Fruit fly (Drosophila melanogaster) whole organism, adult: ENCODE results near the gene CG13306.
A peak's percentile ranks its signal among the peaks of the same experiment; 100 is the strongest.

Experiments
- CG11617 ChIP-seq: fragments of 200-800 bp; sonication (Bioruptor generic); optimal IDR thresholded peaks from 2 replicates; lab custom pipeline; 2017; ENCODE audit warnings: mild to moderate bottlenecking, missing biosample characterization, missing genetic modification reagents, missing genetic modification characterization
- CG12768 ChIP-seq: fragments of 200-800 bp; sonication (Bioruptor generic); optimal IDR thresholded peaks from 2 replicates; lab custom pipeline; 2017; ENCODE audit warnings: missing biosample characterization, missing genetic modification characterization, mild to moderate bottlenecking, moderate library complexity, missing genetic modification reagents
- CG14711 ChIP-seq: fragments of 200-800 bp; sonication (Bioruptor generic); optimal IDR thresholded peaks from 2 replicates; lab custom pipeline; 2018; ENCODE audit warnings: missing biosample characterization, mild to moderate bottlenecking, missing genetic modification characterization, moderate library complexity
- CG1620 ChIP-seq: fragments of 200-800 bp; sonication (Bioruptor generic); optimal IDR thresholded peaks from 2 replicates; lab custom pipeline; 2016; ENCODE audit warnings: missing biosample characterization, missing genetic modification characterization
- CG33017 ChIP-seq: fragments of 200-800 bp; sonication (Bioruptor generic); optimal IDR thresholded peaks from 2 replicates; lab custom pipeline; 2018; ENCODE audit warnings: missing biosample characterization, mild to moderate bottlenecking, missing genetic modification characterization, moderate library complexity
- CG5204 ChIP-seq: fragments of 200-800 bp; sonication (Bioruptor generic); optimal IDR thresholded peaks from 2 replicates; lab custom pipeline; 2016; ENCODE audit warnings: missing biosample characterization, missing genetic modification characterization
- CG7045 ChIP-seq: fragments of 200-800 bp; sonication (Bioruptor generic); optimal IDR thresholded peaks from 2 replicates; lab custom pipeline; 2017; ENCODE audit warnings: missing biosample characterization, mild to moderate bottlenecking, missing genetic modification characterization
- CG7101 ChIP-seq: fragments of 200-800 bp; sonication (Bioruptor generic); optimal IDR thresholded peaks from 2 replicates; lab custom pipeline; 2018; ENCODE audit warnings: missing biosample characterization, mild to moderate bottlenecking, missing genetic modification characterization, moderate library complexity
- Clk ChIP-seq: fragments of 200-800 bp; sonication (Bioruptor generic); optimal IDR thresholded peaks from 2 replicates; lab custom pipeline; 2017; ENCODE audit warnings: missing biosample characterization, missing genetic modification characterization
- Crg-1 ChIP-seq: fragments of 200-800 bp; sonication (Bioruptor generic); optimal IDR thresholded peaks from 2 replicates; lab custom pipeline; 2016; ENCODE audit warnings: missing biosample characterization, missing genetic modification characterization
- Hr96 ChIP-seq: fragments of 200-800 bp; sonication (Bioruptor generic); optimal IDR thresholded peaks from 2 replicates; lab custom pipeline; 2016; ENCODE audit warnings: missing biosample characterization, missing genetic modification characterization
- Mnt ChIP-seq: fragments of 200-800 bp; sonication (Bioruptor generic); optimal IDR thresholded peaks from 2 replicates; lab custom pipeline; 2016; ENCODE audit warnings: missing biosample characterization, mild to moderate bottlenecking, missing genetic modification characterization
- bab1 ChIP-seq: fragments of 200-800 bp; sonication (Bioruptor generic); optimal IDR thresholded peaks from 3 replicates; lab custom pipeline; 2019; ENCODE audit warnings: missing biosample characterization, mild to moderate bottlenecking, missing genetic modification characterization, moderate library complexity
- cic ChIP-seq: fragments of 200-800 bp; sonication (Bioruptor generic); optimal IDR thresholded peaks from 2 replicates; lab custom pipeline; 2017; ENCODE audit warnings: missing biosample characterization, mild to moderate bottlenecking, missing genetic modification characterization, moderate library complexity
- cnc ChIP-seq, 2 experiments: fragments of >200 bp; optimal IDR thresholded peaks; 2 replicates each; lab custom pipeline; 2017
- kay ChIP-seq: fragments of 200-800 bp; sonication (Bioruptor generic); peaks from one replicate; lab custom pipeline; 2016; ENCODE audit warnings: missing biosample characterization, missing genetic modification characterization, borderline replicate concordance
- ovo ChIP-seq: fragments of 200-800 bp; sonication (Bioruptor generic); optimal IDR thresholded peaks from 2 replicates; lab custom pipeline; 2016; ENCODE audit warnings: missing biosample characterization, missing genetic modification characterization
- pad ChIP-seq: fragments of 200-800 bp; sonication (Bioruptor generic); optimal IDR thresholded peaks from 3 replicates; lab custom pipeline; 2017; ENCODE audit warnings: missing biosample characterization, missing genetic modification characterization, mild to moderate bottlenecking, moderate library complexity, missing genetic modification reagents
- tj ChIP-seq: fragments of 200-800 bp; sonication (Bioruptor generic); optimal IDR thresholded peaks from 3 replicates; lab custom pipeline; 2017; ENCODE audit warnings: missing biosample characterization, mild to moderate bottlenecking, missing genetic modification characterization, moderate library complexity
- toe ChIP-seq: fragments of 200-800 bp; sonication (Bioruptor generic); optimal IDR thresholded peaks from 2 replicates; lab custom pipeline; 2016; ENCODE audit warnings: missing biosample characterization, missing genetic modification characterization

The CG13306 gene

dm6 chr3L:8749676-8750654 is at the start of gene CG13306:
CG13306 (minus strand) TSS chr3L:8749726.
- TF ChIP-seq CG33017 = no peak
- TF ChIP-seq tj (GFP tag; lab: Kevin White, UChicago) = no peak
- TF ChIP-seq kay (GFP tag; lab: Kevin White, UChicago) = peak; percentile 62
- TF ChIP-seq CG12768 = no peak
- TF ChIP-seq Hr96 (GFP tag; lab: Kevin White, UChicago) = no peak

DNA sequence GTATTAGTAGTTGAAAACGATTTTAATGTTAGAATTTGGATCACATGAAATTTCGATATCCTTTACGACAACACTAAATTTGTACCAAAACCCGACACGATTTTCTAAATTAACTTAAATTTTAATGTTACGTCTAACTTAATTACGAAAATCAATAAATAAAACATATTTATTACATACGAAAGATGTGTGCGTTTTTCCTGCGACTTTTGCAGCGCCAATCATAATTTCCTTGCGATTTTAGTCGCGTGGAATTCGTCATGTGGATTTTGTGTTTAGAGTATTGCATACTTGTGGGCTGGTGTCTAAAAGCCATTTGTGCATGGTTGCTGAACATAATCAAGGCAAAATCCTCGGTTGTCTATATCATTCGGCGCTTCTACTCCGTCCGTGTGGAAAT is 49.0 kb upstream of the CG13306 start:
- TF ChIP-seq kay (GFP tag; lab: Kevin White, UChicago) (peak; percentile 92), Crg-1 (GFP tag; lab: Kevin White, UChicago) (no peak), bab1 (GFP tag; lab: Kevin White, UChicago) (peak; percentile 3)

- TF ChIP-seq Hr96 (GFP tag; lab: Kevin White, UChicago) (no peak), toe (no peak), CG1620 (no peak), CG7101 (tag; lab: Kevin White, UChicago) (no peak), Clk (no peak), cic (GFP tag; lab: Kevin White, UChicago) (no peak), CG11617 (GFP tag; lab: Kevin White, UChicago) (no peak), CG14711 (tag; lab: Kevin White, UChicago) (no peak), Mnt (GFP tag; lab: Kevin White, UChicago) (no peak), kay (GFP tag; lab: Kevin White, UChicago) (no peak), pad (GFP tag; lab: Kevin White, UChicago) (no peak), ovo (no peak), tj (GFP tag; lab: Kevin White, UChicago) (no peak), CG7045 (no peak), Crg-1 (GFP tag; lab: Kevin White, UChicago) (no peak), bab1 (GFP tag; lab: Kevin White, UChicago) (no peak), CG33017 (no peak), CG5204 (GFP tag; lab: Kevin White, UChicago) (no peak), cnc (optimal IDR thresholded peaks at IDR 0.05; lab: Kevin White, UChicago) (no peak), CG12768 (no peak)
Measured at dm6 chr3L:8798129-8798528, 48.6 kb upstream of the CG13306 start.

- TF ChIP-seq Hr96 (GFP tag; lab: Kevin White, UChicago) (no peak), CG11617 (GFP tag; lab: Kevin White, UChicago) (no peak), CG7045 (no peak), kay (GFP tag; lab: Kevin White, UChicago) (no peak), CG7101 (tag; lab: Kevin White, UChicago) (no peak), Mnt (GFP tag; lab: Kevin White, UChicago) (no peak), Crg-1 (GFP tag; lab: Kevin White, UChicago) (no peak), cnc (optimal IDR thresholded peaks at IDR 0.05; lab: Kevin White, UChicago) (no peak), cic (GFP tag; lab: Kevin White, UChicago) (no peak), CG14711 (tag; lab: Kevin White, UChicago) (no peak), tj (GFP tag; lab: Kevin White, UChicago) (no peak), ovo (no peak)
Measured at dm6 chr3L:8788445-8788844, 38.9 kb upstream of the CG13306 start, which contains the start of gene Acbp5. Acbp5 (minus strand) TSS chr3L:8788545.

DNA sequence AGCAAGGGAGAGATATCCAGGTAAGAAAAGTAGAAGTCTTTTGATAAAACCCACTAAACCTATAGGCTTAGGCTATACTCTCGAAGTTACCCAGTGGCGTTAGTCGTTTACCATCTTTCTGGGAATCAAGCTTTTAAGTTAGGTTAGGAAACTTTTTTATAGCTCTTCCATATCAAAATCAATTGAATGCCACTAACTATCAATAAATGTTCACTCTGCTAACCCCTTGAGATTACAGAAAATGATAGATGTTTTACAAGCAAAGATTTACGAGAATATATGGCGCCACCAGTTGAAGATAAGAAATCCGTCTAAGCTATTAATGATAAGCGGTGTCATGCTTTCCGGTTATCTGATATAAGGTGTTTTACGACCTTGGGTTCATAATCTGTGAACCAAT is 38.2 kb upstream of the CG13306 start:
- TF ChIP-seq cic (GFP tag; lab: Kevin White, UChicago) (peak; percentile 81), CG33017 (peak; percentile 48), CG12768 (peak; percentile 17), kay (GFP tag; lab: Kevin White, UChicago) (no peak)

dm6 chr3L:8787240-8787639 is 37.7 kb upstream of the CG13306 start:
- TF ChIP-seq cnc (optimal IDR thresholded peaks at IDR 0.05; lab: Kevin White, UChicago) (no peak), bab1 (GFP tag; lab: Kevin White, UChicago) (peak; percentile 28)

dm6 chr3L:8783299-8783698 is 33.8 kb upstream of the CG13306 start:
- no peak for TF ChIP-seq CG12768
- no peak for TF ChIP-seq CG1620

DNA sequence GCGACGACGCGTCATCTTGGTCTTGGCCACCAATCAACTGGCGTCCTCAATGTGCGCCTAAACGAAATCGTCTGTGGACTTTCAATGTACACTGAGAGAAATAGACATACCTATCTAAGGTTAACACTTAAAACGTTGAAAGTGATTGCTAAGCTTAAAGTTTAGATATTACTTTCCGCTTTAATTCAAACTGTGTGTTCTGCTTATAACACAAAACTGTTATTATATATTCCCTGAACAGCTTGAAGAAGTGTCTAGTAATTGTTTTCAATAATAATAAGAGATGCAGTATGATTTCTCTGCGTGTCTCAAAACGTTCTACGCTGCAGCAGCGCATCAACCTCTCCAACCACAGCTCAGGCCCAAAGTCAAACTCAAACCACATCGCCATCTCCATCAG is 32.5 kb upstream of the CG13306 start:
- no peak for TF ChIP-seq cnc (optimal IDR thresholded peaks at IDR 0.05; lab: Kevin White, UChicago)
- peak; percentile 16 for TF ChIP-seq bab1 (GFP tag; lab: Kevin White, UChicago)
